In genomic region chr3L:13397656-13398055, dm6 we compare ENCODE assay signal across 2 fruit fly cellular contexts.
TF ChIP-seq lines count a peak whose summit lies in the region.

No protein-coding gene starts in this region.

- TF ChIP-seq CTCF in whole organism, embryonic (GFP tag; optimal IDR thresholded peaks at IDR 0.05; lab: Kevin White, UChicago), result no peak

TF ChIP-seq in whole organism, embryonic, 481 proteins besides CTCF, POLR2A, EP300 and RAD21:
- TF ChIP-seq otp (GFP tag; IDR thresholded peaks at IDR 0.05; lab: Robert Waterston, UW), result no peak
- TF ChIP-seq Meics (GFP tag; optimal IDR thresholded peaks at IDR 0.05; lab: Kevin White, UChicago), result peak; percentile 19
- TF ChIP-seq CG42726 (GFP tag; IDR thresholded peaks at IDR 0.05; lab: Robert Waterston, UW; ENCODE audit: partially characterized antibody), result no peak
- no peak for TF ChIP-seq tx (GFP tag; optimal IDR thresholded peaks at IDR 0.05; lab: Kevin White, UChicago)
- TF ChIP-seq zen2 (GFP tag; IDR thresholded peaks at IDR 0.05; lab: Robert Waterston, UW; ENCODE audit: partially characterized antibody), result no peak
- TF ChIP-seq Hr3 (GFP tag; optimal IDR thresholded peaks at IDR 0.05; lab: Kevin White, UChicago), result no peak
- TF ChIP-seq CG34224 (GFP tag; IDR thresholded peaks at IDR 0.05; lab: Robert Waterston, UW; ENCODE audit: partially characterized antibody), result no peak
- TF ChIP-seq Ets65A (GFP tag; lab: Kevin White, UChicago), result peak; percentile 35
- no peak for TF ChIP-seq jigr1 (GFP tag; IDR thresholded peaks at IDR 0.05; lab: Robert Waterston, UW)
- no peak for TF ChIP-seq disco-r (GFP tag; optimal IDR thresholded peaks at IDR 0.05; lab: Kevin White, UChicago)
- peak; percentile 31 for TF ChIP-seq Med (GFP tag; lab: Kevin White, UChicago)
- TF ChIP-seq ATbp (GFP tag; optimal IDR thresholded peaks at IDR 0.05; lab: Kevin White, UChicago), result peak; percentile 26
- no peak for TF ChIP-seq eyg (GFP tag; optimal IDR thresholded peaks at IDR 0.05; lab: Kevin White, UChicago)
- peak; percentile 13 for TF ChIP-seq fd64A (GFP tag; optimal IDR thresholded peaks at IDR 0.05; lab: Kevin White, UChicago)
- peak; percentile 25 for TF ChIP-seq CG1603 (tag; optimal IDR thresholded peaks at IDR 0.05; lab: Kevin White, UChicago)
- TF ChIP-seq sens (GFP tag; lab: Kevin White, UChicago), result peak; percentile 91
- no peak for TF ChIP-seq CG8924 (tag; optimal IDR thresholded peaks at IDR 0.05; lab: Kevin White, UChicago)

TF ChIP-seq in whole organism, prepupa, 60 proteins besides CTCF, POLR2A, EP300 and RAD21:
- no peak for TF ChIP-seq CG6792 (GFP tag; optimal IDR thresholded peaks at IDR 0.05; lab: Kevin White, UChicago)
- no peak for TF ChIP-seq cyc (GFP tag; optimal IDR thresholded peaks at IDR 0.05; lab: Kevin White, UChicago)
- no peak for TF ChIP-seq Eip93F (GFP tag; optimal IDR thresholded peaks at IDR 0.05; lab: Kevin White, UChicago)
- peak; percentile 72 for TF ChIP-seq fkh (GFP tag; optimal IDR thresholded peaks at IDR 0.05; lab: Kevin White, UChicago)
- no peak for TF ChIP-seq pdm3 (GFP tag; optimal IDR thresholded peaks at IDR 0.05; lab: Kevin White, UChicago)
